Worm (Caenorhabditis elegans) whole organism, L4 larva: ENCODE data around the gene pes-4.
"Not testable (repeated sequence)": the region's sequence is repeated elsewhere in the genome, so short reads cannot be mapped to it uniquely, and the experiment has no call there.

Experiments
- D1046.2 ChIP-seq: fragments of 200-800 bp; sonication (Bioruptor generic); IDR thresholded peaks from 2 replicates; pipeline ENCODE4 v1.3.6; 2022; ENCODE audit warnings: missing genetic modification characterization, missing compliant biosample characterization
- F10B5.3 ChIP-seq: sonication (generic microtip); optimal IDR thresholded peaks from 2 replicates; lab custom pipeline; 2016; ENCODE audit warnings: mild to moderate bottlenecking, missing genetic modification characterization, missing compliant biosample characterization
- F26F4.8 ChIP-seq: fragments of 200-800 bp; sonication (Bioruptor generic); conservative IDR thresholded peaks from 2 replicates; pipeline ENCODE4 v1.3.6; 2022; ENCODE audit warnings: missing genetic modification characterization, missing compliant biosample characterization
- F49E8.2 ChIP-seq: sonication (generic microtip); optimal IDR thresholded peaks from 2 replicates; lab custom pipeline; 2016; ENCODE audit warnings: missing compliant biosample characterization, mild to moderate bottlenecking, missing genetic modification characterization, borderline replicate concordance
- T20F7.1 ChIP-seq: fragments of 200-800 bp; sonication (Bioruptor generic); optimal IDR thresholded peaks from 2 replicates; lab custom pipeline; 2018; ENCODE audit warnings: mild to moderate bottlenecking, missing genetic modification characterization, missing compliant biosample characterization
- T26A8.4 ChIP-seq: fragments of 200-800 bp; sonication (Bioruptor generic); IDR thresholded peaks from 2 replicates; pipeline ENCODE4 v1.3.6; 2022; ENCODE audit warnings: missing genetic modification characterization, missing compliant biosample characterization
- Y5F2A.4 ChIP-seq: fragments of 200-800 bp; sonication (Bioruptor generic); optimal IDR thresholded peaks from 2 replicates; lab custom pipeline; 2018; ENCODE audit warnings: mild to moderate bottlenecking, missing genetic modification characterization, missing compliant biosample characterization
- aly-2 ChIP-seq: sonication (generic microtip); optimal IDR thresholded peaks from 2 replicates; lab custom pipeline; 2018; ENCODE audit warnings: missing biosample characterization, missing genetic modification characterization
- ama-1 ChIP-seq: fragments of 150-350 bp; optimal IDR thresholded peaks from 2 replicates; lab custom pipeline; 2014; ENCODE audit warnings: inconsistent platforms, mixed read lengths
- ceh-44 ChIP-seq: fragments of 200-800 bp; sonication (Bioruptor generic); IDR thresholded peaks from 2 replicates; pipeline ENCODE4 v1.3.6; 2022; ENCODE audit warnings: missing genetic modification reagents, missing genetic modification characterization, missing compliant biosample characterization
- ces-1 ChIP-seq: fragments of 150-350 bp; sonication (generic microtip); optimal IDR thresholded peaks from 4 replicates; lab custom pipeline; 2014; ENCODE audit warnings: missing biosample characterization, missing genetic modification reagents, missing genetic modification characterization
- ctbp-1 ChIP-seq: fragments of 200-800 bp; sonication (Bioruptor generic); IDR thresholded peaks from 2 replicates; pipeline ENCODE4 v1.3.6; 2022; ENCODE audit warnings: missing genetic modification reagents, missing genetic modification characterization, missing compliant biosample characterization
- daf-12 ChIP-seq: fragments of 150-350 bp; optimal IDR thresholded peaks from 2 replicates; lab custom pipeline; 2014; ENCODE audit warnings: missing biosample characterization, missing genetic modification reagents, missing genetic modification characterization
- daf-16 ChIP-seq, 3 experiments: sonication (generic microtip); optimal IDR thresholded peaks; 2 replicates each; lab custom pipeline; 2016 to 2017; ENCODE audit warnings: missing genetic modification characterization in 3 of 3, missing genetic modification reagents in 3 of 3, mild to moderate bottlenecking in 2 of 3, missing compliant biosample characterization in 2 of 3, missing biosample characterization in 1 of 3, moderate library complexity in 1 of 3
- daf-19 ChIP-seq: fragments of 200-800 bp; sonication (Bioruptor generic); conservative IDR thresholded peaks from 2 replicates; pipeline ENCODE4 v1.3.6; 2022; ENCODE audit warnings: missing genetic modification characterization, missing compliant biosample characterization
- daf-8 ChIP-seq: fragments of 200-800 bp; sonication (Bioruptor generic); IDR thresholded peaks from 2 replicates; pipeline ENCODE4 v1.3.6; 2022; ENCODE audit warnings: missing genetic modification characterization, missing compliant biosample characterization
- dmd-6 ChIP-seq: fragments of 200-800 bp; sonication (Bioruptor generic); IDR thresholded peaks from 2 replicates; pipeline ENCODE4 v1.3.6; 2022; ENCODE audit warnings: missing genetic modification reagents, missing genetic modification characterization, missing compliant biosample characterization
- dmd-8 ChIP-seq: fragments of 200-800 bp; sonication (Bioruptor generic); IDR thresholded peaks from 2 replicates; pipeline ENCODE4 v1.3.6; 2022; ENCODE audit warnings: missing genetic modification characterization, missing compliant biosample characterization
- dpl-1 ChIP-seq: fragments of 150-350 bp; optimal IDR thresholded peaks from 2 replicates; lab custom pipeline; 2014; ENCODE audit warnings: missing biosample characterization, missing genetic modification reagents, missing genetic modification characterization
- dve-1 ChIP-seq: sonication (generic microtip); optimal IDR thresholded peaks from 2 replicates; lab custom pipeline; 2017; ENCODE audit warnings: antibody characterized with exemption, mild to moderate bottlenecking, missing genetic modification characterization, missing compliant biosample characterization; ENCODE audit not compliant: insufficient read depth
- egl-27 ChIP-seq: sonication (generic microtip); optimal IDR thresholded peaks from 3 replicates; lab custom pipeline; 2017; ENCODE audit warnings: missing biosample characterization, missing genetic modification reagents, missing genetic modification characterization
- fos-1 ChIP-seq: fragments of 150-350 bp; optimal IDR thresholded peaks from 2 replicates; lab custom pipeline; 2014; ENCODE audit warnings: missing biosample characterization, missing genetic modification characterization
- gei-8 ChIP-seq: fragments of 200-800 bp; sonication (Bioruptor generic); optimal IDR thresholded peaks from 2 replicates; lab custom pipeline; 2018; ENCODE audit warnings: mild to moderate bottlenecking, missing genetic modification characterization, missing compliant biosample characterization
- hmg-1.1 ChIP-seq: fragments of 200-800 bp; sonication (Bioruptor generic); IDR thresholded peaks from 2 replicates; pipeline ENCODE4 v1.3.6; 2022; ENCODE audit warnings: missing genetic modification reagents, missing genetic modification characterization, missing compliant biosample characterization
- lim-7 ChIP-seq: fragments of 200-800 bp; sonication (Bioruptor generic); IDR thresholded peaks from 2 replicates; pipeline ENCODE4 v1.3.6; 2022; ENCODE audit warnings: missing genetic modification characterization, missing compliant biosample characterization
- lin-1 ChIP-seq: fragments of 200-800 bp; sonication (Bioruptor generic); IDR thresholded peaks from 2 replicates; pipeline ENCODE4 v1.3.6; 2022; ENCODE audit warnings: missing genetic modification reagents, missing genetic modification characterization, missing compliant biosample characterization
- lin-15B ChIP-seq: fragments of 150-350 bp; sonication (generic microtip); optimal IDR thresholded peaks from 3 replicates; lab custom pipeline; 2014; ENCODE audit warnings: missing biosample characterization, missing genetic modification characterization
- lin-29 ChIP-seq: fragments of 200-800 bp; sonication (Bioruptor generic); IDR thresholded peaks from 2 replicates; pipeline ENCODE4 v1.3.6; 2022; ENCODE audit warnings: missing genetic modification reagents, missing genetic modification characterization, missing compliant biosample characterization
- mdt-29 ChIP-seq: fragments of 200-800 bp; sonication (Bioruptor generic); IDR thresholded peaks from 2 replicates; pipeline ENCODE4 v1.3.6; 2022; ENCODE audit warnings: missing genetic modification reagents, missing genetic modification characterization, missing compliant biosample characterization
- mes-2 ChIP-seq: sonication (generic microtip); optimal IDR thresholded peaks from 2 replicates; lab custom pipeline; 2016; ENCODE audit warnings: missing genotype, mild to moderate bottlenecking, missing genetic modification characterization, missing compliant biosample characterization; ENCODE audit not compliant: poor library complexity, severe bottlenecking
- nhr-102 ChIP-seq: sonication (generic microtip); optimal IDR thresholded peaks from 2 replicates; lab custom pipeline; 2016; ENCODE audit warnings: mild to moderate bottlenecking, missing genetic modification characterization, moderate library complexity, missing compliant biosample characterization
- nhr-11 ChIP-seq: fragments of 150-350 bp; optimal IDR thresholded peaks from 2 replicates; lab custom pipeline; 2014; ENCODE audit warnings: missing biosample characterization, missing genetic modification characterization
- nhr-237 ChIP-seq: sonication (generic microtip); optimal IDR thresholded peaks from 2 replicates; lab custom pipeline; 2017; ENCODE audit warnings: missing biosample characterization, missing genetic modification characterization
- nhr-48 ChIP-seq: sonication (generic microtip); optimal IDR thresholded peaks from 2 replicates; lab custom pipeline; 2016; ENCODE audit warnings: mild to moderate bottlenecking, missing genetic modification characterization, missing compliant biosample characterization
- nhr-77 ChIP-seq: fragments of 150-350 bp; optimal IDR thresholded peaks from 2 replicates; lab custom pipeline; 2014; ENCODE audit warnings: missing biosample characterization, missing genetic modification characterization
- pha-4 ChIP-seq, 2 experiments: fragments of 150-350 bp in 1 of 2; fragments of 200-800 bp in 1 of 2; sonication (Bioruptor generic) in 1 of 2; IDR thresholded peaks in 1 of 2; optimal IDR thresholded peaks in 1 of 2; 2 replicates each; pipeline versions ENCODE4 v1.3.6 to Lab custom; 2014 to 2022; ENCODE audit warnings: missing genetic modification characterization in 2 of 2, missing genetic modification reagents in 2 of 2, missing biosample characterization in 1 of 2, missing compliant biosample characterization in 1 of 2
- pqm-1 ChIP-seq: sonication (generic microtip); optimal IDR thresholded peaks from 2 replicates; lab custom pipeline; 2017; ENCODE audit warnings: missing biosample characterization, missing genetic modification characterization
- snpc-4 ChIP-seq: fragments of 150-350 bp; optimal IDR thresholded peaks from 2 replicates; lab custom pipeline; 2014; ENCODE audit warnings: missing biosample characterization, missing genetic modification characterization
- spr-1 ChIP-seq: sonication (generic microtip); optimal IDR thresholded peaks from 2 replicates; lab custom pipeline; 2016; ENCODE audit warnings: mild to moderate bottlenecking, missing genetic modification characterization, missing compliant biosample characterization
- unc-130 ChIP-seq: sonication (generic microtip); optimal IDR thresholded peaks from 2 replicates; lab custom pipeline; 2016; ENCODE audit warnings: missing genetic modification reagents, missing genetic modification characterization, missing compliant biosample characterization
- unc-39 ChIP-seq: sonication (generic microtip); optimal IDR thresholded peaks from 2 replicates; lab custom pipeline; 2017; ENCODE audit warnings: missing biosample characterization, missing genetic modification characterization
- vab-7 ChIP-seq: fragments of 200-800 bp; sonication (Bioruptor generic); IDR thresholded peaks from 2 replicates; pipeline ENCODE4 v1.3.6; 2022; ENCODE audit warnings: missing genetic modification reagents, missing genetic modification characterization, missing compliant biosample characterization
- zag-1 ChIP-seq: fragments of 150-350 bp; optimal IDR thresholded peaks from 2 replicates; lab custom pipeline; 2014; ENCODE audit warnings: missing biosample characterization, missing genetic modification characterization
- zfp-2 ChIP-seq: sonication (generic microtip); optimal IDR thresholded peaks from 2 replicates; lab custom pipeline; 2016; ENCODE audit warnings: mild to moderate bottlenecking, missing genetic modification characterization, missing compliant biosample characterization
- ztf-11 ChIP-seq: fragments of 150-350 bp; optimal IDR thresholded peaks from 2 replicates; lab custom pipeline; 2014; ENCODE audit warnings: missing biosample characterization, missing genetic modification characterization

The pes-4 gene

ce11 chrIII:1263692-1264091 is 33.6 kb upstream of the pes-4 start, which contains the start of gene srz-9:
Gene srz-9 (plus strand): TSS chrIII:1263992.
- not testable (repeated sequence) for TF ChIP-seq snpc-4 (tag; lab: Kevin White, UChicago); T26A8.4; D1046.2 (GFP tag; lab: Robert Waterston, UW)

ce11 chrIII:1258358-1258757 is 28.3 kb upstream of the pes-4 start, which contains the start of gene fbxa-78:
Gene fbxa-78 (minus strand): TSS chrIII:1258458.
- TF ChIP-seq T20F7.1; daf-19 (GFP tag; lab: Robert Waterston, UW); pqm-1: not testable (repeated sequence)

- TF ChIP-seq zag-1 (tag; lab: Kevin White, UChicago); lin-1; dmd-8 (GFP tag; lab: Robert Waterston, UW): not testable (repeated sequence)
Measured at ce11 chrIII:1256519-1256918, 26.4 kb upstream of the pes-4 start, which contains the start of gene fbxa-208. Gene fbxa-208 (plus strand): TSS chrIII:1256819.

ce11 chrIII:1249111-1249583 is 19.1 kb upstream of the pes-4 start, which contains the start of the genes fbxa-76 and fbxa-77:
Gene fbxa-76 (minus strand): TSS chrIII:1249161.
Gene fbxa-77 (plus strand): TSS chrIII:1249475.
- no peak for TF ChIP-seq vab-7 (GFP tag; lab: Robert Waterston, UW)
- TF ChIP-seq F10B5.3 (tag; lab: Kevin White, UChicago): no peak
- TF ChIP-seq gei-8 (GFP tag; lab: Kevin White, UChicago): no peak
- no peak for TF ChIP-seq nhr-48
- peak; percentile 46 for TF ChIP-seq dpl-1 (GFP tag; lab: Kevin White, UChicago)
- peak; percentile 70 for TF ChIP-seq mes-2
- no peak for TF ChIP-seq unc-39 (tag; lab: Kevin White, UChicago)
- peak; percentile 90 for TF ChIP-seq dve-1 (tag; lab: Kevin White, UChicago)
- no peak for TF ChIP-seq ceh-44 (GFP tag; lab: Robert Waterston, UW)
- TF ChIP-seq lin-15B (tag; lab: Kevin White, UChicago): no peak
- no peak for TF ChIP-seq daf-16 (GFP tag; optimal IDR thresholded peaks at IDR 0.05; lab: Kevin White, UChicago)
- peak; percentile 53 for TF ChIP-seq daf-16 (tag; optimal IDR thresholded peaks at IDR 0.05; lab: Kevin White, UChicago)
- TF ChIP-seq F26F4.8 (GFP tag; lab: Robert Waterston, UW): no peak
- TF ChIP-seq nhr-11 (tag; lab: Kevin White, UChicago): no peak
- TF ChIP-seq egl-27: no peak
- TF ChIP-seq nhr-237 (tag; lab: Kevin White, UChicago): no peak
- TF ChIP-seq ctbp-1: no peak
- TF ChIP-seq T20F7.1: no peak
- no peak for TF ChIP-seq nhr-102 (tag; lab: Kevin White, UChicago)
- TF ChIP-seq spr-1 (tag; lab: Kevin White, UChicago): no peak
- no peak for TF ChIP-seq ama-1
- TF ChIP-seq Y5F2A.4 (GFP tag; lab: Kevin White, UChicago): no peak
- no peak for TF ChIP-seq fos-1
- TF ChIP-seq hmg-1.1 (GFP tag; lab: Robert Waterston, UW): 0 out of 2 replicates have a peak, but pooled peaks have one; percentile 26
- TF ChIP-seq unc-130 (GFP tag; lab: Kevin White, UChicago): no peak
- TF ChIP-seq F49E8.2 (tag; lab: Kevin White, UChicago): no peak
- no peak for TF ChIP-seq pha-4 (GFP tag; IDR thresholded peaks at IDR 0.05; lab: Robert Waterston, UW)
- peak; percentile 70 for TF ChIP-seq pha-4 (tag; optimal IDR thresholded peaks at IDR 0.05; lab: Kevin White, UChicago)
- no peak for TF ChIP-seq lin-29 (GFP tag; lab: Robert Waterston, UW)
- no peak for TF ChIP-seq ztf-11 (tag; lab: Kevin White, UChicago)
- TF ChIP-seq aly-2 (tag; lab: Kevin White, UChicago): no peak
- TF ChIP-seq lin-1: 0 out of 2 replicates have a peak, but pooled peaks have one; percentile 32
- TF ChIP-seq daf-12 (tag; lab: Kevin White, UChicago): no peak
- TF ChIP-seq mdt-29 (GFP tag; lab: Robert Waterston, UW): no peak
- TF ChIP-seq lim-7 (GFP tag; lab: Robert Waterston, UW): no peak
- TF ChIP-seq dmd-6 (GFP tag; lab: Robert Waterston, UW): peak; percentile 65
- peak; percentile 6 for TF ChIP-seq nhr-77
- no peak for TF ChIP-seq zfp-2 (tag; lab: Kevin White, UChicago)
- TF ChIP-seq daf-8 (GFP tag; lab: Robert Waterston, UW): no peak
- no peak for TF ChIP-seq ces-1 (GFP tag; lab: Kevin White, UChicago)
